Worm (Caenorhabditis elegans) whole organism, L3 larva: ENCODE results near the gene D1014.5.

ENCODE experiments used
- R02D3.7 ChIP-seq: fragments of 150-350 bp; optimal IDR thresholded peaks from 2 replicates; lab custom pipeline; 2014; ENCODE audit warnings: missing biosample characterization, missing genetic modification characterization
- ZK546.5 ChIP-seq: sonication (generic microtip); optimal IDR thresholded peaks from 2 replicates; lab custom pipeline; 2017; ENCODE audit warnings: missing biosample characterization, missing genetic modification characterization
- ama-1 ChIP-seq: fragments of 150-350 bp; optimal IDR thresholded peaks from 2 replicates; lab custom pipeline; 2018
- ceh-16 ChIP-seq: sonication (generic microtip); optimal IDR thresholded peaks from 2 replicates; lab custom pipeline; 2017; ENCODE audit warnings: missing biosample characterization, missing genetic modification characterization
- ceh-28 ChIP-seq: fragments of 150-350 bp; optimal IDR thresholded peaks from 2 replicates; lab custom pipeline; 2014; ENCODE audit warnings: missing biosample characterization, missing genetic modification reagents, missing genetic modification characterization
- ceh-82 ChIP-seq: fragments of 150-350 bp; optimal IDR thresholded peaks from 2 replicates; lab custom pipeline; 2014; ENCODE audit warnings: missing biosample characterization, missing genetic modification characterization
- ceh-9 ChIP-seq: sonication (generic microtip); optimal IDR thresholded peaks from 2 replicates; lab custom pipeline; 2018; ENCODE audit warnings: missing biosample characterization, missing genetic modification characterization
- daf-12 ChIP-seq: fragments of 150-350 bp; optimal IDR thresholded peaks from 2 replicates; lab custom pipeline; 2014; ENCODE audit warnings: missing biosample characterization, missing genetic modification reagents, missing genetic modification characterization
- egl-27 ChIP-seq: sonication (generic microtip); optimal IDR thresholded peaks from 4 replicates; lab custom pipeline; 2017; ENCODE audit warnings: missing biosample characterization, missing genetic modification reagents, missing genetic modification characterization
- egl-5 ChIP-seq: fragments of 150-350 bp; optimal IDR thresholded peaks from 2 replicates; lab custom pipeline; 2017; ENCODE audit warnings: missing biosample characterization, missing genetic modification reagents, missing genetic modification characterization, inconsistent platforms
- elt-1 ChIP-seq: fragments of 150-350 bp; optimal IDR thresholded peaks from 2 replicates; lab custom pipeline; 2014; ENCODE audit warnings: missing biosample characterization, missing genetic modification characterization
- elt-2 ChIP-seq: sonication (generic microtip); optimal IDR thresholded peaks from 2 replicates; lab custom pipeline; 2016; ENCODE audit warnings: missing genetic modification reagents, mild to moderate bottlenecking, missing genetic modification characterization, missing compliant biosample characterization
- elt-3 ChIP-seq, 3 experiments: fragments of 150-350 bp in 1 of 3; sonication (generic microtip) in 2 of 3; optimal IDR thresholded peaks; 2 replicates in 2 of 3; 4 replicates in 1 of 3; lab custom pipeline; 2014 to 2017; ENCODE audit warnings: missing biosample characterization in 3 of 3, missing genetic modification characterization in 3 of 3
- fkh-10 ChIP-seq: sonication (generic microtip); optimal IDR thresholded peaks from 2 replicates; lab custom pipeline; 2017; ENCODE audit warnings: missing biosample characterization, missing genetic modification reagents, missing genetic modification characterization
- fkh-2 ChIP-seq: fragments of 150-350 bp; optimal IDR thresholded peaks from 2 replicates; lab custom pipeline; 2014; ENCODE audit warnings: missing biosample characterization, missing genetic modification reagents, missing genetic modification characterization
- fos-1 ChIP-seq: fragments of 150-350 bp; optimal IDR thresholded peaks from 2 replicates; lab custom pipeline; 2014; ENCODE audit warnings: missing biosample characterization, missing genetic modification characterization
- hmg-11 ChIP-seq: sonication (generic microtip); optimal IDR thresholded peaks from 2 replicates; lab custom pipeline; 2016; ENCODE audit warnings: missing genetic modification characterization, missing compliant biosample characterization
- jun-1 ChIP-seq: fragments of 150-350 bp; optimal IDR thresholded peaks from 2 replicates; lab custom pipeline; 2014; ENCODE audit warnings: missing biosample characterization, missing genetic modification reagents, missing genetic modification characterization
- lin-15B ChIP-seq: fragments of 150-350 bp; optimal IDR thresholded peaks from 2 replicates; lab custom pipeline; 2014; ENCODE audit warnings: missing biosample characterization, missing genetic modification characterization
- lsy-12 ChIP-seq: sonication (generic microtip); optimal IDR thresholded peaks from 2 replicates; lab custom pipeline; 2016; ENCODE audit warnings: mild to moderate bottlenecking, missing genetic modification characterization, missing compliant biosample characterization
- mml-1 ChIP-seq: fragments of 150-350 bp; sonication (generic microtip); optimal IDR thresholded peaks from 3 replicates; lab custom pipeline; 2014; ENCODE audit warnings: missing biosample characterization, missing genetic modification characterization
- nfya-1 ChIP-seq: sonication (generic microtip); optimal IDR thresholded peaks from 2 replicates; lab custom pipeline; 2017; ENCODE audit warnings: missing genetic modification characterization, mild to moderate bottlenecking, missing compliant biosample characterization, antibody characterized with exemption, moderate library complexity; ENCODE audit not compliant: insufficient read depth
- nhr-11 ChIP-seq: fragments of 150-350 bp; optimal IDR thresholded peaks from 2 replicates; lab custom pipeline; 2014; ENCODE audit warnings: missing biosample characterization, missing genetic modification characterization
- nhr-12 ChIP-seq: fragments of 150-350 bp; optimal IDR thresholded peaks from 2 replicates; lab custom pipeline; 2014; ENCODE audit warnings: missing biosample characterization, missing genetic modification characterization
- nhr-23 ChIP-seq: fragments of 150-350 bp; optimal IDR thresholded peaks from 2 replicates; lab custom pipeline; 2014; ENCODE audit warnings: missing biosample characterization, missing genetic modification reagents, missing genetic modification characterization
- nhr-237 ChIP-seq: fragments of 150-350 bp; optimal IDR thresholded peaks from 2 replicates; lab custom pipeline; 2014; ENCODE audit warnings: missing biosample characterization, missing genetic modification characterization
- nhr-25 ChIP-seq: sonication (generic microtip); optimal IDR thresholded peaks from 2 replicates; lab custom pipeline; 2017; ENCODE audit warnings: missing biosample characterization, missing genetic modification characterization
- nhr-28 ChIP-seq: fragments of 150-350 bp; optimal IDR thresholded peaks from 2 replicates; lab custom pipeline; 2014; ENCODE audit warnings: missing biosample characterization, missing genetic modification characterization
- nhr-43 ChIP-seq: sonication (generic microtip); optimal IDR thresholded peaks from 2 replicates; lab custom pipeline; 2016; ENCODE audit warnings: mild to moderate bottlenecking, missing genetic modification characterization, missing compliant biosample characterization; ENCODE audit not compliant: poor library complexity, severe bottlenecking
- nhr-67 ChIP-seq: fragments of 150-350 bp; optimal IDR thresholded peaks from 2 replicates; lab custom pipeline; 2014; ENCODE audit warnings: missing biosample characterization, missing genetic modification characterization
- nhr-76 ChIP-seq: fragments of 150-350 bp; sonication (generic microtip); optimal IDR thresholded peaks from 5 replicates; lab custom pipeline; 2014; ENCODE audit warnings: missing biosample characterization, missing genetic modification characterization
- nhr-77 ChIP-seq: fragments of 150-350 bp; optimal IDR thresholded peaks from 2 replicates; lab custom pipeline; 2014; ENCODE audit warnings: missing biosample characterization, missing genetic modification characterization
- pha-4 ChIP-seq: fragments of 150-350 bp; optimal IDR thresholded peaks from 2 replicates; lab custom pipeline; 2014; ENCODE audit warnings: missing biosample characterization, missing genetic modification reagents, missing genetic modification characterization
- pqm-1 ChIP-seq: fragments of 150-350 bp; optimal IDR thresholded peaks from 2 replicates; lab custom pipeline; 2017; ENCODE audit warnings: missing biosample characterization, missing genetic modification characterization, inconsistent platforms
- sea-2 ChIP-seq: fragments of 150-350 bp; sonication (generic microtip); optimal IDR thresholded peaks from 4 replicates; lab custom pipeline; 2014; ENCODE audit warnings: missing biosample characterization, missing genetic modification reagents, missing genetic modification characterization
- skn-1 ChIP-seq: fragments of 150-350 bp; optimal IDR thresholded peaks from 2 replicates; lab custom pipeline; 2014; ENCODE audit warnings: missing biosample characterization, missing genetic modification characterization
- snpc-4 ChIP-seq: fragments of 150-350 bp; optimal IDR thresholded peaks from 2 replicates; lab custom pipeline; 2014; ENCODE audit warnings: missing biosample characterization, missing genetic modification characterization
- unc-39 ChIP-seq: sonication (generic microtip); optimal IDR thresholded peaks from 4 replicates; lab custom pipeline; 2017; ENCODE audit warnings: missing biosample characterization, missing genetic modification characterization
- zag-1 ChIP-seq: fragments of 150-350 bp; optimal IDR thresholded peaks from 2 replicates; lab custom pipeline; 2014; ENCODE audit warnings: missing biosample characterization, missing genetic modification characterization
- ztf-11 ChIP-seq: fragments of 150-350 bp; optimal IDR thresholded peaks from 2 replicates; lab custom pipeline; 2014; ENCODE audit warnings: missing biosample characterization, missing genetic modification characterization

D1014.5 gene

DNA sequence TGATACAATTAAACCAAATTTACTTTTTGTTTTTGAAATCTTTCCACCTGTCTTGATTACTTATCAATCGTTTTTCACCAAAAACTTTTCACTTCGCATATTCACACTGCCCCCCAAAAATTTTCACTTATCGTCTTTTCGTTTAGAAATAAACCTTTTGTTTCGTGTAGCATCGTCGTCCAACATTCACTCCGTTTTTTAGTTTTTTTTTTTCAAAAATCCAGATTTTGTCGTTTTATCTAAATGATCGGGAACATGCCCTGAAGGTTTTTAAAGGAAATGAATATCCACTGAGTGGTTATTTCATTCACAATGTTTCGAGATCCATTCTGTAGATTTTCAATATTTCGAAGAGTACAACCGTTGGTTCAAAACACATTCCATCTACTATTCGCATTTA is 5.5 kb upstream of the D1014.5 start, which contains the start of gene D1014.7:
D1014.7 (plus strand) TSS at position 301 of the 400 bp plus-strand sequence.
- TF ChIP-seq egl-27 (tag; lab: Kevin White, UChicago) (no peak), sea-2 (no peak), elt-3 (tag; optimal IDR thresholded peaks at IDR 0.05; lab: Kevin White, UChicago) (no peak), nhr-12 (tag; lab: Kevin White, UChicago) (no peak), elt-2 (tag; lab: Kevin White, UChicago) (no peak), nhr-28 (tag; lab: Kevin White, UChicago) (no peak), nhr-67 (tag; lab: Kevin White, UChicago) (no peak), fkh-2 (tag; lab: Kevin White, UChicago) (no peak), hmg-11 (tag; lab: Kevin White, UChicago) (no peak)

DNA sequence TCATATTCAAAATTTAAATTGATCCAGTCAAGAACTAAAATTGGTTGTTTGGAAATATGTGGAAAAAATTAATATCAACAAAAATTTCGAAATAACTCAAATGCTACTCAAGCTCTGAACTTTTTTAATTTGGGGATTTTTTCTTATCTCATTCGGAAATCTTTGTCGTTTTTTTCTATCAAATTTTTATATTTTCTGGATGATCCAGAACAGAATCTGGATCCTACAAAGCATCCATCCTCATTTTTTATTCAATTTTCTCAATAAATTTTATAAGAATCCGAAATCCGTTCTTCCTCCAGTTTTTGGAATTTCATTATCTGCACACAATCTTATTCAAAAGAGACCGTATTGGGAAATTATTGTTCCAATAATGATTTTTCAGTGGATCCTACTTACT is 2.6 kb upstream of the D1014.5 start, which contains the start of gene D1014.6:
D1014.6 (plus strand) TSS at position 301 of the 400 bp plus-strand sequence.
- TF ChIP-seq ama-1 (lab: Kevin White, UChicago): no peak
- TF ChIP-seq nhr-28 (tag; lab: Kevin White, UChicago): no peak
- TF ChIP-seq unc-39 (tag; lab: Kevin White, UChicago): no peak
- no peak for TF ChIP-seq sea-2
- no peak for TF ChIP-seq pha-4 (tag; lab: Kevin White, UChicago)
- no peak for TF ChIP-seq daf-12 (tag; lab: Kevin White, UChicago)
- TF ChIP-seq ceh-82 (tag; lab: Kevin White, UChicago): no peak
- no peak for TF ChIP-seq elt-1 (tag; lab: Kevin White, UChicago)
- TF ChIP-seq lsy-12 (tag; lab: Kevin White, UChicago): no peak
- no peak for TF ChIP-seq fkh-10 (GFP tag; lab: Kevin White, UChicago)
- TF ChIP-seq ceh-28 (tag; lab: Kevin White, UChicago): no peak
- no peak for TF ChIP-seq ceh-16
- TF ChIP-seq ZK546.5 (tag; lab: Kevin White, UChicago): no peak
- TF ChIP-seq nhr-12 (tag; lab: Kevin White, UChicago): no peak
- TF ChIP-seq ztf-11 (tag; lab: Kevin White, UChicago): no peak
- no peak for TF ChIP-seq nhr-237
- TF ChIP-seq nhr-77 (tag; lab: Kevin White, UChicago): no peak
- no peak for TF ChIP-seq elt-3 (tag; optimal IDR thresholded peaks at IDR 0.05; lab: Kevin White, UChicago)

DNA sequence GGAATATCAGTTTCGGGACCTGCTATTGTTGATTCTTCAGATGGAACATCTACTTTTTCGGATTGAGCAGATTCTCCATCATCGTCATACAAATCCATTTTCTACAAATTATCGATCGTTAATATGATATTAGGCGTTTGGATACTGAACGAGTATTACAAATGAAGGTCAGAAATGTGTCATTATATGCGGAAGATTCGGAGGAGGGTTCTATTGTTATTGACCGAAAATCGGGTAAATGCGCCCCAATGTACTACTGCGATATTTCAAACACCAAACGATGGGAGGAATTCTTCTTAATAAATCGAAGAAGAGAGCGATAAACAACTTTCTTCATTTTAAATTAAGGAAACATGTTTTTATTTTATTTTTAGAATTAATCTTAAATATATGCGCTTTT is 5.8 kb downstream of the D1014.5 start, which contains the start of gene spr-1:
spr-1 (minus strand) TSS at position 101 of the 400 bp plus-strand sequence.
- TF ChIP-seq unc-39 (tag; lab: Kevin White, UChicago) (no peak), nhr-76 (no peak), nhr-25 (tag; lab: Kevin White, UChicago) (peak; percentile 40), hmg-11 (tag; lab: Kevin White, UChicago) (no peak), nhr-12 (tag; lab: Kevin White, UChicago) (no peak), zag-1 (tag; lab: Kevin White, UChicago) (no peak), ztf-11 (tag; lab: Kevin White, UChicago) (no peak)

DNA sequence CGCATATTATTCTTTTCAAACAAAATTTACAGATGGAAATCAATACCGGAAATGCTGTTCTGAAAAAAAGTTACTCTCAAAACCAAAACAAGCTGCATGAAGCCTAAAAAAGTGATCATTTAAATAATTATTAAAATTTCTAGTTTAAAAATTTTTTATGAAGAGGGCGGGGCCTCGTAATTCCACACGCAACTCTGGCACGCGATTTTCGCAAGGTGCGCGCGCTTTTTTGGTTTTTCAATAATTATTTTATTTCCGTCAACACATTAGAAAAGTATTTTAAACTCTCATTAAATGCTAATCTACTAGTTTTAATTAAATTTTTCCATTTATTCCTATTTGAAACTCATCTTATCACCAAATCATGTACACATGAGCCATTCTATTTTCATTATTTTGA is 6.2 kb downstream of the D1014.5 start:
- TF ChIP-seq R02D3.7 (tag; lab: Kevin White, UChicago) (peak; percentile 58), nhr-43 (tag; lab: Kevin White, UChicago) (peak; percentile 3), nhr-12 (tag; lab: Kevin White, UChicago) (no peak), skn-1 (peak; percentile 3)

DNA sequence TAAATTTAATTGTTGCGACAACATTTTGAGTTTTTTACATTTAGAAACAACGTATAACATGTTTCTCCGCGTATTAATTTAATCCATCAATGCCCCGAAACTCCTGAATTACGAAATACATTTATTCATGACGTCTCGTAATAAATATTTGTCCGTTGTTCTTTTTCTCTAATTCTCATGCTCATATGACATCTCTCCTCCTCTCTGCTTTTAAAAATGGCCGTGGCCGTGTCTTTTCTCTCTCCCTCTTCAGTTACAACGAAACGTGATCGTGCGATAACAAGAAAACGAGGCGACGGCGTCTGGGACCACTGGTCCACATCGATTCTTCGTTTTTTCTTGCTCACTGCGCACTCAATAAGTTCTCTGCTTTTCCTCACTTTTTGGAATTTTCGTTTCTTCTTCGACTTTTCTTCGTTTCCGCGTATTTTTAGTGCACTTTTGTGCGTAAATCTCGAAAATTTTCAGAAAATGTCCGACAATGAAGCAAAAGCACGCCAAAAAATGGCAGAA is 6.7 kb downstream of the D1014.5 start, which contains the start of gene snap-1:
snap-1 (plus strand) TSS at position 463 of the 513 bp plus-strand sequence.
- no peak for TF ChIP-seq fkh-2 (tag; lab: Kevin White, UChicago)
- no peak for TF ChIP-seq fos-1
- TF ChIP-seq ceh-16: no peak
- no peak for TF ChIP-seq nhr-23 (tag; lab: Kevin White, UChicago)
- TF ChIP-seq egl-5 (tag; lab: Kevin White, UChicago): no peak
- no peak for TF ChIP-seq unc-39 (tag; lab: Kevin White, UChicago)
- TF ChIP-seq ZK546.5 (tag; lab: Kevin White, UChicago): no peak
- TF ChIP-seq ceh-28 (tag; lab: Kevin White, UChicago): no peak
- no peak for TF ChIP-seq nhr-28 (tag; lab: Kevin White, UChicago)
- TF ChIP-seq egl-27 (tag; lab: Kevin White, UChicago): no peak
- TF ChIP-seq daf-12 (tag; lab: Kevin White, UChicago): no peak
- TF ChIP-seq snpc-4 (tag; lab: Kevin White, UChicago): peak; percentile 65
- TF ChIP-seq ceh-82 (tag; lab: Kevin White, UChicago): no peak
- TF ChIP-seq elt-3 (tag; optimal IDR thresholded peaks at IDR 0.05; lab: Kevin White, UChicago): no peak
- no peak for TF ChIP-seq zag-1 (tag; lab: Kevin White, UChicago)
- TF ChIP-seq nhr-237: no peak
- no peak for TF ChIP-seq nhr-77 (tag; lab: Kevin White, UChicago)
- peak; percentile 74 for TF ChIP-seq nfya-1 (tag; lab: Kevin White, UChicago)
- no peak for TF ChIP-seq R02D3.7 (tag; lab: Kevin White, UChicago)
- no peak for TF ChIP-seq nhr-25 (tag; lab: Kevin White, UChicago)
- peak; percentile 72 for TF ChIP-seq lin-15B
- TF ChIP-seq ceh-9 (tag; lab: Kevin White, UChicago): no peak
- TF ChIP-seq nhr-76: no peak
- TF ChIP-seq elt-2 (tag; lab: Kevin White, UChicago): peak; percentile 5
- no peak for TF ChIP-seq nhr-11 (tag; lab: Kevin White, UChicago)
- no peak for TF ChIP-seq sea-2
- TF ChIP-seq nhr-67 (tag; lab: Kevin White, UChicago): no peak
- TF ChIP-seq nhr-43 (tag; lab: Kevin White, UChicago): no peak
- TF ChIP-seq skn-1: no peak
- TF ChIP-seq pqm-1 (tag; lab: Kevin White, UChicago): peak; percentile 11
- TF ChIP-seq jun-1: no peak
- no peak for TF ChIP-seq mml-1 (tag; lab: Kevin White, UChicago)
- no peak for TF ChIP-seq nhr-12 (tag; lab: Kevin White, UChicago)
